Fruit fly (Drosophila melanogaster): ENCODE measurements around the gene side-VII.
A peak's percentile ranks its signal among the peaks of the same experiment; 100 is the strongest.

Gene side-VII

dm6 chr3R:9725121-9725956 is 14.4 kb downstream of the side-VII start, which contains the start of gene hyd (continued):
- TF ChIP-seq CG17802 (tag; optimal IDR thresholded peaks at IDR 0.05), result no peak
- TF ChIP-seq ERR (GFP tag; optimal IDR thresholded peaks at IDR 0.05), result no peak
- peak; percentile 66 for TF ChIP-seq zen2 (GFP tag; IDR thresholded peaks at IDR 0.05; ENCODE audit: partially characterized antibody)
- TF ChIP-seq amos (GFP tag; IDR thresholded peaks at IDR 0.05; ENCODE audit: partially characterized antibody), result peak; percentile 90
- TF ChIP-seq CG3065 (GFP tag; optimal IDR thresholded peaks at IDR 0.05), result no peak
- TF ChIP-seq CG7372 (GFP tag; IDR thresholded peaks at IDR 0.05), result no peak
- TF ChIP-seq Dek (tag; optimal IDR thresholded peaks at IDR 0.05), result no peak
- TF ChIP-seq Dref (GFP tag; IDR thresholded peaks at IDR 0.05), result peak; percentile 89
- TF ChIP-seq Gug (GFP tag; IDR thresholded peaks at IDR 0.05), result no peak
- TF ChIP-seq CG9609 (GFP tag; optimal IDR thresholded peaks at IDR 0.05), result no peak
- no peak for TF ChIP-seq Ravus (GFP tag; IDR thresholded peaks at IDR 0.05)
- peak; percentile 88 for TF ChIP-seq CG4617 (GFP tag; optimal IDR thresholded peaks at IDR 0.05; ENCODE audit: borderline replicate concordance)
- TF ChIP-seq tna (GFP tag; IDR thresholded peaks at IDR 0.05; ENCODE audit: partially characterized antibody), result peak; percentile 77
- no peak for TF ChIP-seq Oaz (GFP tag; IDR thresholded peaks at IDR 0.05)
- TF ChIP-seq ttk (GFP tag; IDR thresholded peaks at IDR 0.05), result no peak
- peak; percentile 61 for TF ChIP-seq gfzf (GFP tag; optimal IDR thresholded peaks at IDR 0.05)
- peak; percentile 33; the same call in 1 of the 2 replicates for TF ChIP-seq Nf-YA (GFP tag; IDR thresholded peaks at IDR 0.05)
- no peak for TF ChIP-seq abd-A (tag; optimal IDR thresholded peaks at IDR 0.05)
- TF ChIP-seq gcm2 (GFP tag; optimal IDR thresholded peaks at IDR 0.05), result no peak
- no peak for TF ChIP-seq CG2712 (tag; optimal IDR thresholded peaks at IDR 0.05)
- TF ChIP-seq B-H2 (GFP tag; optimal IDR thresholded peaks at IDR 0.05), result no peak
- TF ChIP-seq CG31441 (GFP tag; IDR thresholded peaks at IDR 0.05), result no peak
- TF ChIP-seq hkb (optimal IDR thresholded peaks at IDR 0.05), result no peak
- TF ChIP-seq hkb (GFP tag; IDR thresholded peaks at IDR 0.05), result peak; percentile 6; the same call in 1 of the 2 replicates
- TF ChIP-seq ac (GFP tag; optimal IDR thresholded peaks at IDR 0.05), result no peak
- no peak for TF ChIP-seq ems (GFP tag; optimal IDR thresholded peaks at IDR 0.05)
- TF ChIP-seq trem (tag; optimal IDR thresholded peaks at IDR 0.05), result peak; percentile 97
- TF ChIP-seq tio (GFP tag; optimal IDR thresholded peaks at IDR 0.05), result no peak
- no peak for TF ChIP-seq fd96Cb (tag; optimal IDR thresholded peaks at IDR 0.05)
- no peak for TF ChIP-seq disco-r (GFP tag; optimal IDR thresholded peaks at IDR 0.05)
- peak; percentile 85 for TF ChIP-seq Bgb (GFP tag; IDR thresholded peaks at IDR 0.05; ENCODE audit: partially characterized antibody)
- TF ChIP-seq pita (GFP tag; optimal IDR thresholded peaks at IDR 0.05), result peak; percentile 29
- TF ChIP-seq ato (GFP tag; IDR thresholded peaks at IDR 0.05; ENCODE audit: partially characterized antibody), result peak; percentile 73
- no peak for TF ChIP-seq fd64A (GFP tag; optimal IDR thresholded peaks at IDR 0.05)
- TF ChIP-seq CG10267 (tag; optimal IDR thresholded peaks at IDR 0.05), result peak; percentile 43
- TF ChIP-seq CG14441 (GFP tag; IDR thresholded peaks at IDR 0.05), result no peak
- TF ChIP-seq CG8089 (GFP tag; optimal IDR thresholded peaks at IDR 0.05), result no peak
- TF ChIP-seq ara (GFP tag; IDR thresholded peaks at IDR 0.05), result no peak
- TF ChIP-seq BEAF-32 (GFP tag; optimal IDR thresholded peaks at IDR 0.05), result peak; percentile 92
- TF ChIP-seq CG34422 (GFP tag; IDR thresholded peaks at IDR 0.05), result peak; percentile 71; the same call in 1 of the 3 replicates
- TF ChIP-seq mld (GFP tag; IDR thresholded peaks at IDR 0.05; ENCODE audit: partially characterized antibody), result peak; percentile 35; the same call in 2 of the 3 replicates
- TF ChIP-seq gro (GFP tag; optimal IDR thresholded peaks at IDR 0.05), result no peak
- no peak for TF ChIP-seq CG3847 (GFP tag; IDR thresholded peaks at IDR 0.05)
- TF ChIP-seq E2f1 (GFP tag; IDR thresholded peaks at IDR 0.05), result no peak
- no peak for TF ChIP-seq CG6654 (GFP tag; optimal IDR thresholded peaks at IDR 0.05)
- no peak for TF ChIP-seq CG32772 (GFP tag; IDR thresholded peaks at IDR 0.05)
- TF ChIP-seq Dp (GFP tag; optimal IDR thresholded peaks at IDR 0.05), result peak; percentile 57
- peak; percentile 81 for TF ChIP-seq unc-4 (GFP tag; IDR thresholded peaks at IDR 0.05; ENCODE audit: partially characterized antibody)
- no peak for TF ChIP-seq CG15011 (GFP tag; optimal IDR thresholded peaks at IDR 0.05)

Measured in whole organism, embryonic.